Fruit fly (Drosophila melanogaster): ENCODE results near the gene Taf4.

Gene Taf4

dm6 chr3L:16158322-16158721 is 45.3 kb downstream of the Taf4 start:
- TF ChIP-seq cic (GFP tag; optimal IDR thresholded peaks at IDR 0.05) (peak; percentile 50), cnc (optimal IDR thresholded peaks at IDR 0.05) (peak; percentile 0 to 62), CG5204 (GFP tag; optimal IDR thresholded peaks at IDR 0.05) (no peak), Mnt (GFP tag; optimal IDR thresholded peaks at IDR 0.05) (no peak)

dm6 chr3L:16159161-16160072 is 46.4 kb downstream of the Taf4 start:
- TF ChIP-seq ovo (GFP tag; optimal IDR thresholded peaks at IDR 0.05) (no peak), toe (GFP tag; optimal IDR thresholded peaks at IDR 0.05) (no peak), CG11617 (GFP tag; optimal IDR thresholded peaks at IDR 0.05) (no peak), cic (GFP tag; optimal IDR thresholded peaks at IDR 0.05) (peak; percentile 19), kay (GFP tag; ENCODE audit: borderline replicate concordance) (peak; percentile 94), cnc (optimal IDR thresholded peaks at IDR 0.05) (no peak), CG14711 (tag; optimal IDR thresholded peaks at IDR 0.05) (no peak), Hr96 (GFP tag; optimal IDR thresholded peaks at IDR 0.05) (no peak), CG7045 (GFP tag; optimal IDR thresholded peaks at IDR 0.05) (no peak), Mnt (GFP tag; optimal IDR thresholded peaks at IDR 0.05) (no peak), CG1620 (GFP tag; optimal IDR thresholded peaks at IDR 0.05) (no peak), CG12768 (GFP tag; optimal IDR thresholded peaks at IDR 0.05) (peak; percentile 48), CG33017 (tag; optimal IDR thresholded peaks at IDR 0.05) (no peak), CG7101 (tag; optimal IDR thresholded peaks at IDR 0.05) (no peak), tj (GFP tag; optimal IDR thresholded peaks at IDR 0.05) (no peak), bab1 (GFP tag; optimal IDR thresholded peaks at IDR 0.05) (no peak)

- peak; percentile 27 for TF ChIP-seq CG5204 (GFP tag; optimal IDR thresholded peaks at IDR 0.05)
- no peak for TF ChIP-seq Mnt (GFP tag; optimal IDR thresholded peaks at IDR 0.05)
- peak; percentile 9 for TF ChIP-seq CG14711 (tag; optimal IDR thresholded peaks at IDR 0.05)
Observed at dm6 chr3L:16160073-16160398, 47.0 kb downstream of the Taf4 start.

DNA sequence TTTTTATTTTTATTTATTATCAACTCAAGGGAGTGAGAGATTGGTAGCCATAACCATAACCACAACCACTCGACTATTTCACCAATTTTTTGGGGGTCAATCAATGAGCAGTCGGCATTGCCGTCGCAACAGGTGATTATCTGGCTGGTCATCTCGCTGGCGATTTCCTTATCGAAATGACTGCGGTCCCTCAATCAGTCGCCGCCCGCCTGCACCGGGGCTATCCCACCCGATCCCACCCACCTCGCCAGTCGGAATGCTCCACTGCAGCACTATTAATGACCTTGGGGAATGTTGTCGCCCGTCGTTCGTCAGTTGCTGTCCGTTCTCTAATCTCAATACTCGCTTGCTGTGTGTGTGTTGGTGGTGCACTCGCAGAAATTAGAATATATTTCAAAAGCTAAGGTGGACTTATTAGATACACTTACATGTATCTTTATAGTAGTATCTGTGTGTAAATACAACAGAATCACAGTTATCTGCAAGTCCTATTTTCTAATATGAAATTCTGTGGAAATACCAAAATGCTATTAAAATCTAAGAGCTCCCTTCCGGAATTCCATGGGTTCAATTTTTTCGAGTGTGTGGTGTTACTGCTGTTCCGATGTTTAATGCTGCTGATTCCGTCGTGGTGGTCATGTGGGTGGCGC is 47.5 kb downstream of the Taf4 start:
- TF ChIP-seq Crg-1 (GFP tag; optimal IDR thresholded peaks at IDR 0.05) (no peak), cnc (optimal IDR thresholded peaks at IDR 0.05) (no peak), CG7045 (GFP tag; optimal IDR thresholded peaks at IDR 0.05) (peak; percentile 57), CG33017 (tag; optimal IDR thresholded peaks at IDR 0.05) (no peak), tj (GFP tag; optimal IDR thresholded peaks at IDR 0.05) (no peak), cic (GFP tag; optimal IDR thresholded peaks at IDR 0.05) (no peak), CG12768 (GFP tag; optimal IDR thresholded peaks at IDR 0.05) (no peak), CG14711 (tag; optimal IDR thresholded peaks at IDR 0.05) (peak; percentile 33), kay (GFP tag; ENCODE audit: borderline replicate concordance) (peak; percentile 72), bab1 (GFP tag; optimal IDR thresholded peaks at IDR 0.05) (no peak), pad (GFP tag; optimal IDR thresholded peaks at IDR 0.05) (no peak), Clk (GFP tag; optimal IDR thresholded peaks at IDR 0.05) (no peak), CG7101 (tag; optimal IDR thresholded peaks at IDR 0.05) (no peak), toe (GFP tag; optimal IDR thresholded peaks at IDR 0.05) (peak; percentile 34), Mnt (GFP tag; optimal IDR thresholded peaks at IDR 0.05) (no peak), Hr96 (GFP tag; optimal IDR thresholded peaks at IDR 0.05) (peak; percentile 49), CG5204 (GFP tag; optimal IDR thresholded peaks at IDR 0.05) (peak; percentile 56), ovo (GFP tag; optimal IDR thresholded peaks at IDR 0.05) (peak; percentile 6)

dm6 chr3L:16161131-16161530 is 48.1 kb downstream of the Taf4 start:
- peak; percentile 42 to 67 for TF ChIP-seq cnc (optimal IDR thresholded peaks at IDR 0.05)
- no peak for TF ChIP-seq pad (GFP tag; optimal IDR thresholded peaks at IDR 0.05)

DNA sequence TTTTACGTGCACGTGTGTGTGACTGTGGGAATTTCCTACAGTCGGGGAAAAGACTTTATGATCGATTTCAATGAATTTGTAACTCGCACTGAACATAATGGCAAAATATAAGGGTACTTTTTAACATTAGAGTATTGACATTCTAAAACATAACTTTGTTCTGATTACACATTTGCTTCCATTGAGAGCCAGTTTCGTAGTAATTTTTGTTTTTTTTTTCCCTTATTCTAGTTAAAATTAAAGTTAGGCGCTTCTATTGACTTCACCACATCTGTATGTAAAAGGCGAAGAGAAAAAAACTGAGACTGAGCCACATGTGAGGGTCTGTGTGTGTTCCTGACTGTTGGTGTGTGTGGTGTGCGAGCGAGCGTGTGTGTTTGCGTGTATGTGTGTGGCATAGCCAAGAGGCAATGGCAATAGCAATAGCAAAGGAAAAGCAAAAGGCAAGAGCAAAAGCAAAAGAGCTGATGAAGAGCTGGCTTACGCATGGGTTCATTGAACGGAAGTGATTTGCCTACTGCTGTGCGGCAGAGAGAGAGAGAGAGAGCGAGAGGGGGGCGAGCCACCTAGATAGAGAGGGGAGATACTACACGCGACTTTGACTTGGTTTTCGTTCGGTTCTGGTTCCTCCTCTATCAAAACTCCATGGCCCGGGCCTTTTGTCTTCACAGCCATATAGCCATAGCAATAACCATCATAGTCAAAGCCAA is 49.0 kb downstream of the Taf4 start:
- TF ChIP-seq cnc (optimal IDR thresholded peaks at IDR 0.05) (no peak), pad (GFP tag; optimal IDR thresholded peaks at IDR 0.05) (peak; percentile 9), CG7045 (GFP tag; optimal IDR thresholded peaks at IDR 0.05) (peak; percentile 57), Crg-1 (GFP tag; optimal IDR thresholded peaks at IDR 0.05) (no peak), CG1620 (GFP tag; optimal IDR thresholded peaks at IDR 0.05) (no peak), CG5204 (GFP tag; optimal IDR thresholded peaks at IDR 0.05) (peak; percentile 28), Clk (GFP tag; optimal IDR thresholded peaks at IDR 0.05) (no peak), CG33017 (tag; optimal IDR thresholded peaks at IDR 0.05) (peak; percentile 27), CG12768 (GFP tag; optimal IDR thresholded peaks at IDR 0.05) (peak; percentile 59), kay (GFP tag; ENCODE audit: borderline replicate concordance) (no peak), tj (GFP tag; optimal IDR thresholded peaks at IDR 0.05) (peak; percentile 3), CG14711 (tag; optimal IDR thresholded peaks at IDR 0.05) (peak; percentile 20), CG11617 (GFP tag; optimal IDR thresholded peaks at IDR 0.05) (peak; percentile 11), Hr96 (GFP tag; optimal IDR thresholded peaks at IDR 0.05) (peak; percentile 44)
